Worm (Caenorhabditis elegans): Measurements from ENCODE around the gene cest-9.1.

ce11 chrX:12212801-12213200 is 13.2 kb upstream of the cest-9.1 start, which contains the start of gene cab-1:
- no peak for TF ChIP-seq unc-62 (GFP tag; optimal IDR thresholded peaks at IDR 0.05)
- TF ChIP-seq pha-4 (tag; optimal IDR thresholded peaks at IDR 0.05): no peak
- no peak for TF ChIP-seq snpc-4 (tag; optimal IDR thresholded peaks at IDR 0.05)
- TF ChIP-seq nhr-28 (tag; optimal IDR thresholded peaks at IDR 0.05): no peak
- TF ChIP-seq lsy-2 (tag; optimal IDR thresholded peaks at IDR 0.05): no peak
- no peak for TF ChIP-seq nhr-76 (tag; optimal IDR thresholded peaks at IDR 0.05)
- no peak for TF ChIP-seq lin-32 (GFP tag; optimal IDR thresholded peaks at IDR 0.05)
- no peak for TF ChIP-seq ztf-11 (tag; optimal IDR thresholded peaks at IDR 0.05)
- no peak for TF ChIP-seq nhr-237 (tag; optimal IDR thresholded peaks at IDR 0.05)
- TF ChIP-seq mep-1 (tag; optimal IDR thresholded peaks at IDR 0.05): no peak
- TF ChIP-seq unc-39 (tag; optimal IDR thresholded peaks at IDR 0.05): no peak
